Fruit fly (Drosophila melanogaster) whole organism, adult: ENCODE results near the gene mRpL10.

Experiments
- CG11617 ChIP-seq: fragments of 200-800 bp; sonication (Bioruptor generic); optimal IDR thresholded peaks from 2 replicates; lab custom pipeline; 2017; ENCODE audit warnings: mild to moderate bottlenecking, missing biosample characterization, missing genetic modification reagents, missing genetic modification characterization
- CG12768 ChIP-seq: fragments of 200-800 bp; sonication (Bioruptor generic); optimal IDR thresholded peaks from 2 replicates; lab custom pipeline; 2017; ENCODE audit warnings: missing biosample characterization, missing genetic modification characterization, mild to moderate bottlenecking, moderate library complexity, missing genetic modification reagents
- CG14711 ChIP-seq: fragments of 200-800 bp; sonication (Bioruptor generic); optimal IDR thresholded peaks from 2 replicates; lab custom pipeline; 2018; ENCODE audit warnings: missing biosample characterization, mild to moderate bottlenecking, missing genetic modification characterization, moderate library complexity
- CG1620 ChIP-seq: fragments of 200-800 bp; sonication (Bioruptor generic); optimal IDR thresholded peaks from 2 replicates; lab custom pipeline; 2016; ENCODE audit warnings: missing biosample characterization, missing genetic modification characterization
- CG33017 ChIP-seq: fragments of 200-800 bp; sonication (Bioruptor generic); optimal IDR thresholded peaks from 2 replicates; lab custom pipeline; 2018; ENCODE audit warnings: missing biosample characterization, mild to moderate bottlenecking, missing genetic modification characterization, moderate library complexity
- CG5204 ChIP-seq: fragments of 200-800 bp; sonication (Bioruptor generic); optimal IDR thresholded peaks from 2 replicates; lab custom pipeline; 2016; ENCODE audit warnings: missing biosample characterization, missing genetic modification characterization
- CG7045 ChIP-seq: fragments of 200-800 bp; sonication (Bioruptor generic); optimal IDR thresholded peaks from 2 replicates; lab custom pipeline; 2017; ENCODE audit warnings: missing biosample characterization, mild to moderate bottlenecking, missing genetic modification characterization
- CG7101 ChIP-seq: fragments of 200-800 bp; sonication (Bioruptor generic); optimal IDR thresholded peaks from 2 replicates; lab custom pipeline; 2018; ENCODE audit warnings: missing biosample characterization, mild to moderate bottlenecking, missing genetic modification characterization, moderate library complexity
- Clk ChIP-seq: fragments of 200-800 bp; sonication (Bioruptor generic); optimal IDR thresholded peaks from 2 replicates; lab custom pipeline; 2017; ENCODE audit warnings: missing biosample characterization, missing genetic modification characterization
- Crg-1 ChIP-seq: fragments of 200-800 bp; sonication (Bioruptor generic); optimal IDR thresholded peaks from 2 replicates; lab custom pipeline; 2016; ENCODE audit warnings: missing biosample characterization, missing genetic modification characterization
- Hr96 ChIP-seq: fragments of 200-800 bp; sonication (Bioruptor generic); optimal IDR thresholded peaks from 2 replicates; lab custom pipeline; 2016; ENCODE audit warnings: missing biosample characterization, missing genetic modification characterization
- Mnt ChIP-seq: fragments of 200-800 bp; sonication (Bioruptor generic); optimal IDR thresholded peaks from 2 replicates; lab custom pipeline; 2016; ENCODE audit warnings: missing biosample characterization, mild to moderate bottlenecking, missing genetic modification characterization
- bab1 ChIP-seq: fragments of 200-800 bp; sonication (Bioruptor generic); optimal IDR thresholded peaks from 3 replicates; lab custom pipeline; 2019; ENCODE audit warnings: missing biosample characterization, mild to moderate bottlenecking, missing genetic modification characterization, moderate library complexity
- cic ChIP-seq: fragments of 200-800 bp; sonication (Bioruptor generic); optimal IDR thresholded peaks from 2 replicates; lab custom pipeline; 2017; ENCODE audit warnings: missing biosample characterization, mild to moderate bottlenecking, missing genetic modification characterization, moderate library complexity
- cnc ChIP-seq, 2 experiments: fragments of >200 bp; optimal IDR thresholded peaks; 2 replicates each; lab custom pipeline; 2017
- kay ChIP-seq: fragments of 200-800 bp; sonication (Bioruptor generic); peaks from one replicate; lab custom pipeline; 2016; ENCODE audit warnings: missing biosample characterization, missing genetic modification characterization, borderline replicate concordance
- ovo ChIP-seq: fragments of 200-800 bp; sonication (Bioruptor generic); optimal IDR thresholded peaks from 2 replicates; lab custom pipeline; 2016; ENCODE audit warnings: missing biosample characterization, missing genetic modification characterization
- pad ChIP-seq: fragments of 200-800 bp; sonication (Bioruptor generic); optimal IDR thresholded peaks from 3 replicates; lab custom pipeline; 2017; ENCODE audit warnings: missing biosample characterization, missing genetic modification characterization, mild to moderate bottlenecking, moderate library complexity, missing genetic modification reagents
- tj ChIP-seq: fragments of 200-800 bp; sonication (Bioruptor generic); optimal IDR thresholded peaks from 3 replicates; lab custom pipeline; 2017; ENCODE audit warnings: missing biosample characterization, mild to moderate bottlenecking, missing genetic modification characterization, moderate library complexity
- toe ChIP-seq: fragments of 200-800 bp; sonication (Bioruptor generic); optimal IDR thresholded peaks from 2 replicates; lab custom pipeline; 2016; ENCODE audit warnings: missing biosample characterization, missing genetic modification characterization

mRpL10 gene

DNA sequence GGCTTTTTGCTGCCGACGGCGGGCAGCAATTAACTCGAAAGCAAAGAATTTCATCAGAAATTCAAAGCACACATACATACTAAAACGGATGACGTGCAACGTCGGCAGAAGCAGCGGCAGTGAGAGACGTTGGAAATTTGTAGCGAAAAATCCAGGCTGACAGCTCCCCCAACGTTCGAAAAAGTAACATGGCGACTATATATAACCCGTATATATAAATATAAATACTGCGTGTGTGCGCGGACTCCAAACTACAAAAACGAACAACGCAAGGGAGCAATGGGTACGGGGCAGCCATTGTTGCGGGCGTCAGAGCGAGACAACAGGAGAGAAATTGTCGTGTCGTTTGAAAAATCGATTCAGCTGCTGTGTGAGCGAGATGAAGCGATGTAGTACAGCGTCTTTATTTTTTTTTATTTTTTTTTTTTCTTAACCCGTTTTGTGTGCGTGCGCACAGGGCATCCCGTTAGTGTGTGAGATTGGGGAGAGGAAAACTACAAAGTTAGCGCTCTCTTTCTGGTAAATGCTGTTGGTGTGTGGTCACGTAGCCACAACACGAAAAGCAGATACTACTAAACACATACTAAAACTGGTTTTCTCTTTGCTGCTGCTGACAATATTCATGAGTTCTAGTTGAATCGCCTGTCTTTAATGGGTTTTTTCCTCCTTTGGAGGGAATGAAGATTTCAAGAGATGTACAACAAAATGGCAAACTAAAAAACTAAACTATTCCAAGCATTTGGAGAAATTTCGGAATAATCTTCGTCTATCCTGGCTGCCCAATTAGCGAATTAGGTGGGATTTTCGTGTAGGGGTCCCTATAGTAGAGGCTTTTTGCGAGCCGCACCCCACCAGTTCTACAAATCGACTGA lies 42.8 kb upstream of the mRpL10 start:
- peak; percentile 50 for TF ChIP-seq CG1620 (GFP tag; lab: Kevin White, UChicago)
- peak; percentile 93 for TF ChIP-seq bab1
- TF ChIP-seq CG33017, result peak; percentile 93
- peak; percentile 99 for TF ChIP-seq Clk
- TF ChIP-seq CG7045 (GFP tag; lab: Kevin White, UChicago), result peak; percentile 96
- peak; percentile 38 for TF ChIP-seq Crg-1 (GFP tag; lab: Kevin White, UChicago)
- TF ChIP-seq CG7101 (tag; lab: Kevin White, UChicago), result peak; percentile 76
- peak; percentile 100 for TF ChIP-seq ovo (GFP tag; lab: Kevin White, UChicago)
- TF ChIP-seq CG5204 (GFP tag; lab: Kevin White, UChicago), result peak; percentile 95
- TF ChIP-seq Hr96 (GFP tag; lab: Kevin White, UChicago), result peak; percentile 88
- TF ChIP-seq Mnt, result peak; percentile 94
- peak; percentile 99 for TF ChIP-seq toe (GFP tag; lab: Kevin White, UChicago)
- TF ChIP-seq CG11617 (GFP tag; lab: Kevin White, UChicago), result peak; percentile 97
- TF ChIP-seq CG12768, result peak; percentile 97
- TF ChIP-seq cnc (optimal IDR thresholded peaks at IDR 0.05; lab: Kevin White, UChicago), result no peak
- TF ChIP-seq kay (GFP tag; lab: Kevin White, UChicago), result peak; percentile 100
- TF ChIP-seq pad, result peak; percentile 88
- TF ChIP-seq cic (GFP tag; lab: Kevin White, UChicago), result peak; percentile 99
- TF ChIP-seq tj (GFP tag; lab: Kevin White, UChicago), result peak; percentile 97
- TF ChIP-seq CG14711 (tag; lab: Kevin White, UChicago), result peak; percentile 52

DNA sequence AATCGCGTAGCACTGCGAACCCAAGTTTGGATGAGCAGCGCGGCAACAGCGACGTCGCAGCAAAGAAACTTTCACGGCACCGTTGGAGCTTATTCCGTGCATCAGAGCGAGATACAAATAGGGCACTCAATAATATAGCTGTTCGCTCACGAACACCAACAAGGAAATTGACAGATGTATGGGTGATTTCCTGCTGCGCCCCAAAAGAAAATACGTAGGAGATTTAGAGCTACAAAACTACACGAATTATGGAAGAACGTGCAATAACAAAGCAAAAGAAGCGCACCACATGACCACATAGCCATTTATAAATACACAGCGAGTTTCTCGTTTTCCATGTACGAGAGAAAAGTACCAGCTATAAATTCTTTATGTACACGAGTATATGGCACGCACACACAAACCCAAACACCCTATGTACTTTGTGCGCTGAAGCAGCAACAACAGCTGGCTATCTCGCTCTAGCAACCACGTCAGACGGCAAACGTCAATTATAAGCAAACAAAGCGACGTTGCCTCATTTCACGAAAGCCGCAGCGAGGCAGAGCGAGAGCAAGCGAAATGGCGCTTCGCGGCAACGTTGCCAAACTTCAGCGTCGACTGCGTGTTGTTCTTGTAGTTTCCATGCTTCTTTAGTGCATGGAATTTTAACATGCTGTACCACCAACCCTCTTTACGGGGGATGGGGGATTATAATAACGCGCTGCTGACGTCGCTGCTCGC lies 42.0 kb upstream of the mRpL10 start:
- TF ChIP-seq tj (GFP tag; lab: Kevin White, UChicago) (peak; percentile 86), cnc (optimal IDR thresholded peaks at IDR 0.05; lab: Kevin White, UChicago) (no peak), CG14711 (tag; lab: Kevin White, UChicago) (peak; percentile 65), bab1 (peak; percentile 97), kay (GFP tag; lab: Kevin White, UChicago) (peak; percentile 100), CG7101 (tag; lab: Kevin White, UChicago) (peak; percentile 88), CG5204 (GFP tag; lab: Kevin White, UChicago) (peak; percentile 45), ovo (GFP tag; lab: Kevin White, UChicago) (peak; percentile 96), cic (GFP tag; lab: Kevin White, UChicago) (peak; percentile 98), CG1620 (GFP tag; lab: Kevin White, UChicago) (no peak), CG33017 (peak; percentile 82), Mnt (peak; percentile 89), Clk (peak; percentile 97), pad (peak; percentile 75), Crg-1 (GFP tag; lab: Kevin White, UChicago) (peak; percentile 67), Hr96 (GFP tag; lab: Kevin White, UChicago) (peak; percentile 88), CG11617 (GFP tag; lab: Kevin White, UChicago) (peak; percentile 80), toe (GFP tag; lab: Kevin White, UChicago) (peak; percentile 94), CG12768 (peak; percentile 83), CG7045 (GFP tag; lab: Kevin White, UChicago) (peak; percentile 76)

DNA sequence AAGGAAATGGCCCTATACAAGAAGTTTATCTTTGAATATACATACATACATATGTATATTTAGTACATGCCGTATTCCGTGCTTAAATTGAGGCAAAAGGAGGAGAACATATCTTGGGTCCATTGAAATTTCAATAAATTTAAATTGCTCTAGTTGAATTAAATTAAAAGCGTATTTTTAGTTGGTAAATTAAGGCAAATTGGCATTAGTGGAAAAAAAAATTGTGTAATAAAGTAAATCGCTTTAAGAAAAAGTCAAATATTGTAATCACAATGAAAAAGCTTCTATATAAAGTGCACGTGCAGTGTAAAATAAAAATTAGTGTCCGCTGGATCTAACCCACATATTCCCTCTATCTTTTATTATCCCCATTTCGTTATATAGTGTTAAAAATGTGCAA lies 41.4 kb upstream of the mRpL10 start:
- TF ChIP-seq Mnt (no peak), bab1 (no peak), CG7045 (GFP tag; lab: Kevin White, UChicago) (no peak), CG33017 (no peak), Clk (no peak), Hr96 (GFP tag; lab: Kevin White, UChicago) (no peak), Crg-1 (GFP tag; lab: Kevin White, UChicago) (no peak), kay (GFP tag; lab: Kevin White, UChicago) (no peak), tj (GFP tag; lab: Kevin White, UChicago) (no peak), CG5204 (GFP tag; lab: Kevin White, UChicago) (no peak), CG14711 (tag; lab: Kevin White, UChicago) (no peak), toe (GFP tag; lab: Kevin White, UChicago) (no peak), ovo (GFP tag; lab: Kevin White, UChicago) (no peak), cic (GFP tag; lab: Kevin White, UChicago) (no peak), CG7101 (tag; lab: Kevin White, UChicago) (no peak), pad (no peak), cnc (optimal IDR thresholded peaks at IDR 0.05; lab: Kevin White, UChicago) (no peak)

DNA sequence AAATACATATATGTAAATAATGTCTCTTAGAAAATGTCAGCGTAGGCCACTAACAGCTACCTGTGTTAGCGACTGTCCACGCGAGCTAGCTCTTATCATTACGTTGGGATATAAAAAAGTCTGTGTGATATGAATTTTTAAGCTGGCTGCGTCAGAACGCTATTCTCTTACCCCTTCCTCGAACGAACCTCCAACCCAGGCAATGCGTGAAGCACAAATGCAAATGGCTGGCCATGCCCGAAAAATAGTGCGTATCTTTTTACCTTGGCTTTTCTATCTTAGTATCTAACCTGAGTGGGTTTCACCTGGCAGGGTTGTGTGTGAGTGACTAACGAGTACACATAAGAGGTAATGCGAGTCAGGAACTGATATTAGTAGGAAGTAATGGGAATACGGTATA lies 40.4 kb upstream of the mRpL10 start:
- TF ChIP-seq cnc (optimal IDR thresholded peaks at IDR 0.05; lab: Kevin White, UChicago) (no peak), CG5204 (GFP tag; lab: Kevin White, UChicago) (no peak), cic (GFP tag; lab: Kevin White, UChicago) (no peak), CG33017 (no peak), tj (GFP tag; lab: Kevin White, UChicago) (no peak), CG12768 (no peak)

DNA sequence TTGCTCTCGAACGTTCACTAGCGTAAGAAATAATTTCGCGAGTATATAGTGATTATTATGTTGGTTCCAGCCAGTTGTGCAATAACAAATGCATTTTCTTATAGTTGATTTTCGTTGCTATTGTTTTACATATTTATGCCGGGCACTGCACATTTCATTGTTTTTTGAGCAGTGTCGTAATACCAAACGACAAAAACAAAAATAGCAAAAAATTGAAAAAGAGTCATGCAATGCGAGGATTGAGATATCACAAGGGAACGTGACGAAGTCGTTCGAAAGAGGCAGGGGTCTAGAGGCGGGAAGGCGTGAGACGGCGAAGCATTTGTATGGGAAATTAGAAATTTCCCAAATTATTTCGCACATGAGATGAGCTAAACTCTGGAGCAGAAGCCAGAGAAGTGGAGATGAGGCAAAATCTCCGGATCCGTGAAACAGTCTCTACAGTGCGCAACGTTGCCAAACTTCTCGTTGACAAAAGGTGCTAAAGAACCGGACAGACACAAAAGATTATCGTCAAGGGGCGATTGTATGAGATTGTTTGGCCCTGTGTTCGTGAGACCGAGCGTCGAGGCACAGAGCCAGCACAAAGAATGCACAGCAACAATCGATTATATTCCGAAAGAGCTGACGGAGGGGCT lies 38.2 kb upstream of the mRpL10 start:
- TF ChIP-seq tj (GFP tag; lab: Kevin White, UChicago) (peak; percentile 59), CG7045 (GFP tag; lab: Kevin White, UChicago) (no peak)
